Worm (Caenorhabditis elegans) whole organism, L1 larva: ENCODE data around the gene dpy-19.
A peak's percentile ranks its signal among the peaks of the same experiment; 100 is the strongest.

Experiments used
- C04F5.9 ChIP-seq: sonication (generic microtip); optimal IDR thresholded peaks from 2 replicates; lab custom pipeline; 2016; ENCODE audit warnings: missing genetic modification characterization, missing compliant biosample characterization
- C16A3.4 ChIP-seq: fragments of 150-350 bp; optimal IDR thresholded peaks from 2 replicates; lab custom pipeline; 2014; ENCODE audit warnings: missing biosample characterization, missing genetic modification characterization
- Y116A8C.19 ChIP-seq: sonication (generic microtip); optimal IDR thresholded peaks from 2 replicates; lab custom pipeline; 2016; ENCODE audit warnings: missing compliant biosample characterization, missing genetic modification characterization, borderline replicate concordance
- aha-1 ChIP-seq: fragments of 150-350 bp; optimal IDR thresholded peaks from 2 replicates; lab custom pipeline; 2014; ENCODE audit warnings: missing biosample characterization, missing genetic modification characterization
- aly-2 ChIP-seq: fragments of 150-350 bp; optimal IDR thresholded peaks from 2 replicates; lab custom pipeline; 2014; ENCODE audit warnings: missing biosample characterization, missing genetic modification characterization
- ama-1 ChIP-seq: fragments of 150-350 bp; optimal IDR thresholded peaks from 2 replicates; lab custom pipeline; 2014
- ceh-88 ChIP-seq: fragments of 200-800 bp; sonication (Bioruptor generic); IDR thresholded peaks from 2 replicates; pipeline ENCODE4 v1.3.6; 2022; ENCODE audit warnings: missing genetic modification characterization, missing compliant biosample characterization
- ceh-90 ChIP-seq: sonication (generic microtip); optimal IDR thresholded peaks from 2 replicates; lab custom pipeline; 2016; ENCODE audit warnings: missing genetic modification characterization, missing compliant biosample characterization
- ces-1 ChIP-seq: fragments of 150-350 bp; optimal IDR thresholded peaks from 2 replicates; lab custom pipeline; 2014; ENCODE audit warnings: missing biosample characterization, missing genetic modification reagents, missing genetic modification characterization
- dsc-1 ChIP-seq: sonication (generic microtip); optimal IDR thresholded peaks from 2 replicates; lab custom pipeline; 2016; ENCODE audit warnings: mild to moderate bottlenecking, missing genetic modification characterization, missing compliant biosample characterization
- efl-1 ChIP-seq, 4 experiments: fragments of 150-350 bp; optimal IDR thresholded peaks in 3 of 4; peaks in 1 of 4; 1 replicate in 1 of 4; 2 replicates in 3 of 4; lab custom pipeline; 2014; ENCODE audit warnings: missing biosample characterization in 2 of 4, missing genetic modification characterization in 2 of 4, missing genetic modification reagents in 2 of 4
- efl-3 ChIP-seq: fragments of 200-800 bp; sonication (Bioruptor generic); optimal IDR thresholded peaks from 2 replicates; lab custom pipeline; 2018; ENCODE audit warnings: mild to moderate bottlenecking, missing genetic modification characterization, missing compliant biosample characterization
- egl-13 ChIP-seq: sonication (generic microtip); optimal IDR thresholded peaks from 2 replicates; lab custom pipeline; 2016; ENCODE audit warnings: missing genotype, missing genetic modification reagents, missing genetic modification characterization, missing compliant biosample characterization
- elt-2 ChIP-seq: sonication (generic microtip); optimal IDR thresholded peaks from 2 replicates; lab custom pipeline; 2016; ENCODE audit warnings: missing genetic modification characterization, mild to moderate bottlenecking, inconsistent platforms, missing compliant biosample characterization, missing genetic modification reagents
- elt-3 ChIP-seq, 6 experiments: fragments of 150-350 bp in 1 of 6; sonication (generic microtip); optimal IDR thresholded peaks; 2 replicates each; lab custom pipeline; 2017 to 2018; ENCODE audit warnings: missing biosample characterization in 6 of 6, missing genetic modification characterization in 6 of 6, inconsistent platforms in 1 of 6
- ets-5 ChIP-seq: fragments of 200-800 bp; sonication (Bioruptor generic); IDR thresholded peaks from 2 replicates; pipeline ENCODE4 v1.3.6; 2022; ENCODE audit warnings: missing genetic modification characterization, missing compliant biosample characterization
- fkh-10 ChIP-seq: sonication (generic microtip); optimal IDR thresholded peaks from 2 replicates; lab custom pipeline; 2017; ENCODE audit warnings: missing biosample characterization, missing genetic modification reagents, missing genetic modification characterization
- fkh-4 ChIP-seq: sonication (generic microtip); optimal IDR thresholded peaks from 2 replicates; lab custom pipeline; 2016; ENCODE audit warnings: missing compliant biosample characterization, missing genetic modification characterization, borderline replicate concordance
- fkh-8 ChIP-seq: sonication (generic microtip); optimal IDR thresholded peaks from 2 replicates; lab custom pipeline; 2016; ENCODE audit warnings: mild to moderate bottlenecking, missing genetic modification characterization, missing compliant biosample characterization
- fos-1 ChIP-seq: fragments of 150-350 bp; optimal IDR thresholded peaks from 2 replicates; lab custom pipeline; 2014; ENCODE audit warnings: missing biosample characterization, missing genetic modification characterization
- hpl-2 ChIP-seq: fragments of 150-350 bp; optimal IDR thresholded peaks from 2 replicates; lab custom pipeline; 2014; ENCODE audit warnings: missing biosample characterization, missing genetic modification reagents, missing genetic modification characterization
- irx-1 ChIP-seq: sonication (generic microtip); optimal IDR thresholded peaks from 2 replicates; lab custom pipeline; 2016; ENCODE audit warnings: missing genetic modification characterization, missing compliant biosample characterization
- isw-1 ChIP-seq: fragments of 200-800 bp; sonication (Bioruptor generic); IDR thresholded peaks from 2 replicates; pipeline ENCODE4 v1.3.6; 2022; ENCODE audit warnings: missing genetic modification characterization, missing compliant biosample characterization
- lin-13 ChIP-seq: fragments of 150-350 bp; optimal IDR thresholded peaks from 2 replicates; lab custom pipeline; 2014; ENCODE audit warnings: missing biosample characterization, missing genetic modification reagents, missing genetic modification characterization
- lin-14 ChIP-seq: fragments of 200-800 bp; sonication (Bioruptor generic); optimal IDR thresholded peaks from 2 replicates; lab custom pipeline; 2018; ENCODE audit warnings: mild to moderate bottlenecking, missing genetic modification characterization, moderate library complexity, missing compliant biosample characterization
- lin-35 ChIP-seq, 2 experiments: fragments of 150-350 bp; optimal IDR thresholded peaks; 2 replicates each; lab custom pipeline; 2014; ENCODE audit warnings: missing biosample characterization in 2 of 2, missing genetic modification characterization in 2 of 2, missing genetic modification reagents in 2 of 2
- lin-39 ChIP-seq: fragments of 150-350 bp; optimal IDR thresholded peaks from 2 replicates; lab custom pipeline; 2014; ENCODE audit warnings: missing biosample characterization, missing genetic modification reagents, missing genetic modification characterization
- lir-3 ChIP-seq: sonication (generic microtip); optimal IDR thresholded peaks from 2 replicates; lab custom pipeline; 2016; ENCODE audit warnings: mild to moderate bottlenecking, missing genetic modification characterization, moderate library complexity, missing compliant biosample characterization; ENCODE audit not compliant: poor library complexity
- mab-9 ChIP-seq: fragments of 200-800 bp; sonication (Bioruptor generic); IDR thresholded peaks from 2 replicates; pipeline ENCODE4 v1.3.6; 2022; ENCODE audit warnings: missing genetic modification reagents, missing genetic modification characterization, missing compliant biosample characterization
- mdl-1 ChIP-seq, 2 experiments: fragments of 150-350 bp; optimal IDR thresholded peaks; 2 replicates each; lab custom pipeline; 2014 to 2017; ENCODE audit warnings: missing biosample characterization in 2 of 2, missing genetic modification characterization in 2 of 2, inconsistent platforms in 1 of 2
- mef-2 ChIP-seq: fragments of 150-350 bp; optimal IDR thresholded peaks from 2 replicates; lab custom pipeline; 2014; ENCODE audit warnings: missing biosample characterization, missing genetic modification characterization
- mep-1 ChIP-seq: fragments of 150-350 bp; optimal IDR thresholded peaks from 2 replicates; lab custom pipeline; 2014; ENCODE audit warnings: missing biosample characterization, missing genetic modification characterization
- nhr-11 ChIP-seq: fragments of 150-350 bp; optimal IDR thresholded peaks from 2 replicates; lab custom pipeline; 2014; ENCODE audit warnings: missing biosample characterization, missing genetic modification characterization
- nhr-19 ChIP-seq: fragments of 200-800 bp; sonication (Bioruptor generic); conservative IDR thresholded peaks from 2 replicates; pipeline ENCODE4 v1.3.6; 2022; ENCODE audit warnings: missing genetic modification characterization, missing compliant biosample characterization
- nhr-237 ChIP-seq: fragments of 150-350 bp; optimal IDR thresholded peaks from 2 replicates; lab custom pipeline; 2014; ENCODE audit warnings: missing biosample characterization, missing genetic modification characterization
- nhr-47 ChIP-seq: sonication (generic microtip); optimal IDR thresholded peaks from 2 replicates; lab custom pipeline; 2016; ENCODE audit warnings: mild to moderate bottlenecking, missing genetic modification characterization, moderate library complexity, missing compliant biosample characterization
- nhr-71 ChIP-seq: sonication (generic microtip); optimal IDR thresholded peaks from 2 replicates; lab custom pipeline; 2016; ENCODE audit warnings: mild to moderate bottlenecking, missing genetic modification characterization, moderate library complexity, missing compliant biosample characterization
- nhr-76 ChIP-seq: sonication (generic microtip); optimal IDR thresholded peaks from 2 replicates; lab custom pipeline; 2017; ENCODE audit warnings: missing biosample characterization, missing genetic modification characterization
- nhr-77 ChIP-seq: fragments of 150-350 bp; optimal IDR thresholded peaks from 2 replicates; lab custom pipeline; 2014; ENCODE audit warnings: missing biosample characterization, missing genetic modification characterization
- nhr-85 ChIP-seq: sonication (generic microtip); peaks from one replicate; lab custom pipeline; 2016; ENCODE audit warnings: missing genetic modification characterization, inconsistent platforms, missing compliant biosample characterization
- pqm-1 ChIP-seq: sonication (generic microtip); optimal IDR thresholded peaks from 3 replicates; lab custom pipeline; 2017; ENCODE audit warnings: missing biosample characterization, missing genetic modification characterization
- rnt-1 ChIP-seq: sonication (generic microtip); optimal IDR thresholded peaks from 2 replicates; lab custom pipeline; 2016; ENCODE audit warnings: mild to moderate bottlenecking, missing genetic modification characterization, moderate library complexity, missing compliant biosample characterization
- skn-1 ChIP-seq: fragments of 150-350 bp; optimal IDR thresholded peaks from 2 replicates; lab custom pipeline; 2014; ENCODE audit warnings: missing biosample characterization, missing genetic modification characterization
- snpc-4 ChIP-seq: fragments of 150-350 bp; optimal IDR thresholded peaks from 2 replicates; lab custom pipeline; 2014; ENCODE audit warnings: missing biosample characterization, missing genetic modification characterization
- sox-4 ChIP-seq: sonication (generic microtip); optimal IDR thresholded peaks from 2 replicates; lab custom pipeline; 2016; ENCODE audit warnings: missing genetic modification characterization, missing compliant biosample characterization
- sup-37 ChIP-seq: fragments of 200-800 bp; sonication (Bioruptor generic); optimal IDR thresholded peaks from 2 replicates; lab custom pipeline; 2018; ENCODE audit warnings: mild to moderate bottlenecking, missing genetic modification characterization, missing compliant biosample characterization
- tbx-2 ChIP-seq: sonication (generic microtip); optimal IDR thresholded peaks from 2 replicates; lab custom pipeline; 2016; ENCODE audit warnings: missing genetic modification characterization, missing compliant biosample characterization
- unc-130 ChIP-seq: fragments of 150-350 bp; optimal IDR thresholded peaks from 2 replicates; lab custom pipeline; 2017; ENCODE audit warnings: missing biosample characterization, missing genetic modification characterization, inconsistent platforms
- unc-30 ChIP-seq: sonication (generic microtip); optimal IDR thresholded peaks from 2 replicates; lab custom pipeline; 2017; ENCODE audit warnings: missing biosample characterization, missing genetic modification characterization
- unc-98 ChIP-seq: fragments of 200-800 bp; sonication (Bioruptor generic); IDR thresholded peaks from 2 replicates; pipeline ENCODE4 v1.3.6; 2022; ENCODE audit warnings: missing genetic modification characterization, missing compliant biosample characterization
- vab-15 ChIP-seq: sonication (generic microtip); optimal IDR thresholded peaks from 2 replicates; lab custom pipeline; 2017; ENCODE audit warnings: missing genotype, mild to moderate bottlenecking, missing genetic modification characterization, missing compliant biosample characterization
- xbp-1 ChIP-seq: sonication (generic microtip); optimal IDR thresholded peaks from 2 replicates; lab custom pipeline; 2016; ENCODE audit warnings: missing genetic modification characterization, missing compliant biosample characterization
- ztf-11 ChIP-seq, 2 experiments: sonication (generic microtip); optimal IDR thresholded peaks; 2 replicates each; lab custom pipeline; 2016 to 2017; ENCODE audit warnings: missing genetic modification characterization in 2 of 2, missing biosample characterization in 1 of 2, missing compliant biosample characterization in 1 of 2
- ztf-4 ChIP-seq: fragments of 150-350 bp; optimal IDR thresholded peaks from 2 replicates; lab custom pipeline; 2014; ENCODE audit warnings: missing biosample characterization, missing genetic modification characterization

dpy-19 gene

DNA sequence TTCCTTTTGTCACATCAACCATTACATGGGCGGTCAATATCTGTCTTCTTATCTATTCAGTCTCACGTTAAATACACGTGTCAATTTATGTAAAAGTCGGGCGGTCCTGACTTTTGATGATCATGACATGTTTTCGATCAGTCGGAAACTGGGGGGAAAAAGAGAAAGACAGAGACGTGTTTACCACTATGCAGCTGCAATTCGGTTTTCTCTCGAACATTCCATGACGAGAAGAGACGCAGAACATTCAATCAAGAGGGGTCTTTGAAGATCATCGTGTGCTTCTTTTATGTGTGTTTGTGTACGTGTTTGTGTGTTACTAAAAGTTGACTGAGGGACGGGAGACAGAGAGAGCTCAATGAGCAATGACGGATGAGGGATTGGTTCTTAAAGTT, 8.9 kb downstream of the dpy-19 start:
- TF ChIP-seq mab-9 (GFP tag; lab: Robert Waterston, UW), result peak; percentile 62; the same call in 1 of the 2 replicates
- peak; percentile 67 to 85 for TF ChIP-seq lin-35 (GFP tag; optimal IDR thresholded peaks at IDR 0.05; lab: Kevin White, UChicago)
- TF ChIP-seq nhr-77 (tag; lab: Kevin White, UChicago), result peak; percentile 89
- TF ChIP-seq fos-1, result peak; percentile 83
- peak; percentile 76 for TF ChIP-seq snpc-4 (tag; lab: Kevin White, UChicago)
- no peak for TF ChIP-seq fkh-10 (GFP tag; lab: Kevin White, UChicago)
- peak; percentile 87 for TF ChIP-seq dsc-1 (tag; lab: Kevin White, UChicago)
- TF ChIP-seq nhr-47, result peak; percentile 87
- no peak for TF ChIP-seq ceh-90 (tag; lab: Kevin White, UChicago)
- no peak for TF ChIP-seq efl-3 (GFP tag; lab: Kevin White, UChicago)
- peak; percentile 71 for TF ChIP-seq C04F5.9
- TF ChIP-seq nhr-76 (tag; lab: Kevin White, UChicago), result no peak
- peak; percentile 99 for TF ChIP-seq nhr-85
- TF ChIP-seq mep-1 (tag; lab: Kevin White, UChicago), result peak; percentile 96
- TF ChIP-seq elt-3 (tag; optimal IDR thresholded peaks at IDR 0.05; lab: Kevin White, UChicago), result peak in 5 of 6 experiments; percentile 63 to 95 (median 91)
- peak; percentile 96 for TF ChIP-seq elt-2 (tag; lab: Kevin White, UChicago)
- peak; percentile 99 for TF ChIP-seq nhr-71 (tag; lab: Kevin White, UChicago)
- peak; percentile 87 for TF ChIP-seq mef-2 (tag; lab: Kevin White, UChicago)
- TF ChIP-seq pqm-1, result no peak
- peak; percentile 34; the same call in 1 of the 2 replicates for TF ChIP-seq ceh-88
- peak; percentile 68 for TF ChIP-seq hpl-2 (GFP tag; lab: Kevin White, UChicago)
- peak; percentile 34 for TF ChIP-seq aha-1 (tag; lab: Kevin White, UChicago)
- TF ChIP-seq mdl-1 (tag; optimal IDR thresholded peaks at IDR 0.05; lab: Kevin White, UChicago), result peak in 1 of 2 experiments; percentile 95
- TF ChIP-seq tbx-2, result peak; percentile 91
- peak; percentile 81 for TF ChIP-seq C16A3.4 (tag; lab: Kevin White, UChicago)
- no peak for TF ChIP-seq ztf-11 (tag; optimal IDR thresholded peaks at IDR 0.05; lab: Kevin White, UChicago)
- TF ChIP-seq sox-4, result no peak
- TF ChIP-seq lin-39, result peak; percentile 32
- TF ChIP-seq ama-1 (lab: Kevin White, UChicago), result peak; percentile 91
- TF ChIP-seq lir-3 (tag; lab: Kevin White, UChicago), result peak; percentile 73
- peak; percentile 44 for TF ChIP-seq unc-98 (GFP tag; lab: Robert Waterston, UW)
- TF ChIP-seq unc-30 (tag; lab: Kevin White, UChicago), result no peak
- TF ChIP-seq lin-13 (GFP tag; lab: Kevin White, UChicago), result peak; percentile 77
- peak; percentile 32 for TF ChIP-seq aly-2 (tag; lab: Kevin White, UChicago)
- TF ChIP-seq efl-1 (optimal IDR thresholded peaks at IDR 0.05; lab: Kevin White, UChicago), result peak; percentile 57 to 65
- peak; percentile 47 to 95 for TF ChIP-seq efl-1 (GFP tag; optimal IDR thresholded peaks at IDR 0.05 in 1 of 2; lab: Kevin White, UChicago)
- TF ChIP-seq skn-1, result peak; percentile 55
- peak; percentile 90 for TF ChIP-seq vab-15 (tag; lab: Kevin White, UChicago)
- TF ChIP-seq ets-5 (GFP tag; lab: Robert Waterston, UW), result no peak
- peak; percentile 89 for TF ChIP-seq ztf-4 (tag; lab: Kevin White, UChicago)
- TF ChIP-seq unc-130 (tag; lab: Kevin White, UChicago), result peak; percentile 96
- TF ChIP-seq fkh-4 (tag; lab: Kevin White, UChicago), result no peak
- TF ChIP-seq rnt-1 (tag; lab: Kevin White, UChicago), result peak; percentile 87
- TF ChIP-seq sup-37, result peak; percentile 18
- TF ChIP-seq egl-13, result peak; percentile 73
- TF ChIP-seq Y116A8C.19 (tag; lab: Kevin White, UChicago), result no peak
- no peak for TF ChIP-seq nhr-11 (tag; lab: Kevin White, UChicago)
- TF ChIP-seq nhr-19 (GFP tag; lab: Robert Waterston, UW), result peak; percentile 93
- TF ChIP-seq nhr-237 (tag; lab: Kevin White, UChicago), result peak; percentile 66
- TF ChIP-seq xbp-1 (tag; lab: Kevin White, UChicago), result peak; percentile 88
- TF ChIP-seq irx-1 (tag; lab: Kevin White, UChicago), result peak; percentile 83
- peak; percentile 52 for TF ChIP-seq fkh-8 (tag; lab: Kevin White, UChicago)
- no peak for TF ChIP-seq ces-1
- peak; percentile 98 for TF ChIP-seq lin-14
- TF ChIP-seq isw-1 (GFP tag; lab: Robert Waterston, UW), result no peak
